Worm (Caenorhabditis elegans) whole organism, L1 larva: ENCODE results near the gene cdr-1.

Source experiments
- ceh-82 ChIP-seq, 3 experiments: fragments of 150-350 bp in 1 of 3; sonication (generic microtip) in 2 of 3; optimal IDR thresholded peaks; 2 replicates each; lab custom pipeline; 2014 to 2017; ENCODE audit warnings: missing biosample characterization in 3 of 3, missing genetic modification characterization in 3 of 3
- fos-1 ChIP-seq: fragments of 150-350 bp; optimal IDR thresholded peaks from 2 replicates; lab custom pipeline; 2014; ENCODE audit warnings: missing biosample characterization, missing genetic modification characterization
- lsy-2 ChIP-seq, 2 experiments: fragments of 150-350 bp; optimal IDR thresholded peaks; 2 replicates each; lab custom pipeline; 2014; ENCODE audit warnings: missing biosample characterization in 2 of 2, missing genetic modification characterization in 2 of 2
- pqm-1 ChIP-seq: sonication (generic microtip); optimal IDR thresholded peaks from 3 replicates; lab custom pipeline; 2017; ENCODE audit warnings: missing biosample characterization, missing genetic modification characterization
- ztf-4 ChIP-seq: fragments of 150-350 bp; optimal IDR thresholded peaks from 2 replicates; lab custom pipeline; 2014; ENCODE audit warnings: missing biosample characterization, missing genetic modification characterization

DNA sequence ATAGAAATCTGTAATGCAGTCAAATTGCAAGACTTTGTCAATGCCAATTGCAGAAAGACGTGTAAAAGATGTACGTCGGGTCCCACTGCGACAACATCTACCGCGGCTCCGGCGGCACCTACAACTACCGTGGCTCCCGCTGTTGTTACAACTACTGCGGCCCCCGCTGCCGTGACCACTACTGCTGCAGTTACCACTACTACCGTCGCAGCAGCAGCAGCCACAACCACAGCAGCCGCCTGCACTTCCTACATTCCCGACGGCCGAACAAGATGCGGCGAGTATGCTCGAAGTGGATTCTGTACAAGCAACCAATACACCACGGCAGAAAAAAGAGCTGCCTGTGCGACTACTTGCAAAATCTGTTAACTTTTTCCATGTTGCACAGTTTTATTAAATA, 6.3 kb upstream of the cdr-1 start:
- no peak for TF ChIP-seq lsy-2 (tag; optimal IDR thresholded peaks at IDR 0.05; lab: Kevin White, UChicago)
- TF ChIP-seq fos-1 (tag; lab: Kevin White, UChicago) = no peak
- no peak for TF ChIP-seq ceh-82 (tag; optimal IDR thresholded peaks at IDR 0.05; lab: Kevin White, UChicago)
- no peak for TF ChIP-seq ztf-4 (tag; lab: Kevin White, UChicago)
- no peak for TF ChIP-seq pqm-1 (tag; lab: Kevin White, UChicago)
